Worm (Caenorhabditis elegans) whole organism, L2 larva: Measurements from ENCODE around the gene R07E4.3.

Experiments
- ama-1 ChIP-seq: fragments of 150-350 bp; optimal IDR thresholded peaks from 2 replicates; lab custom pipeline; 2018; ENCODE audit warnings: inconsistent platforms
- blmp-1 ChIP-seq: sonication (generic microtip); optimal IDR thresholded peaks from 2 replicates; lab custom pipeline; 2017; ENCODE audit warnings: missing genetic modification characterization, mild to moderate bottlenecking, missing compliant biosample characterization, antibody characterized with exemption, moderate library complexity; ENCODE audit not compliant: insufficient read depth
- elt-3 ChIP-seq: sonication (generic microtip); optimal IDR thresholded peaks from 2 replicates; lab custom pipeline; 2017; ENCODE audit warnings: missing biosample characterization, missing genetic modification characterization
- nhr-129 ChIP-seq: fragments of 150-350 bp; optimal IDR thresholded peaks from 2 replicates; lab custom pipeline; 2014; ENCODE audit warnings: missing biosample characterization, missing genetic modification characterization
- nhr-21 ChIP-seq: fragments of 150-350 bp; optimal IDR thresholded peaks from 2 replicates; lab custom pipeline; 2014; ENCODE audit warnings: missing biosample characterization, missing genetic modification characterization
- skn-1 ChIP-seq: sonication (generic microtip); optimal IDR thresholded peaks from 2 replicates; lab custom pipeline; 2017; ENCODE audit warnings: missing biosample characterization, missing genetic modification characterization
- ztf-4 ChIP-seq: fragments of 150-350 bp; optimal IDR thresholded peaks from 2 replicates; lab custom pipeline; 2014; ENCODE audit warnings: missing biosample characterization, missing genetic modification characterization

ce11 chrX:5972212-5972611 is 19.0 kb downstream of the R07E4.3 start:
- no peak for TF ChIP-seq elt-3 (tag; lab: Kevin White, UChicago)
- TF ChIP-seq nhr-21 (tag; lab: Kevin White, UChicago): no peak
- no peak for TF ChIP-seq skn-1
- TF ChIP-seq blmp-1 (tag; lab: Kevin White, UChicago): no peak
- no peak for TF ChIP-seq nhr-129
- TF ChIP-seq ztf-4: no peak
- no peak for TF ChIP-seq ama-1
